Worm (Caenorhabditis elegans) whole organism, mixed stage, embryonic: ENCODE data around the gene idpc-3.

ENCODE experiments used
- M03D4.4 ChIP-seq: sonication (generic microtip); optimal IDR thresholded peaks from 2 replicates; lab custom pipeline; 2017; ENCODE audit warnings: mild to moderate bottlenecking, missing genetic modification characterization, missing compliant biosample characterization
- blmp-1 ChIP-seq: fragments of 150-350 bp; optimal IDR thresholded peaks from 2 replicates; lab custom pipeline; 2014; ENCODE audit warnings: missing biosample characterization, missing genetic modification characterization
- ceh-39 ChIP-seq: fragments of 150-350 bp; optimal IDR thresholded peaks from 2 replicates; lab custom pipeline; 2014; ENCODE audit warnings: missing biosample characterization, missing genetic modification characterization
- ceh-43 ChIP-seq: fragments of 200-800 bp; sonication (Bioruptor generic); optimal IDR thresholded peaks from 2 replicates; lab custom pipeline; 2018; ENCODE audit warnings: mild to moderate bottlenecking, missing genetic modification characterization, moderate library complexity, missing compliant biosample characterization
- ceh-83 ChIP-seq: fragments of 200-800 bp; sonication (Bioruptor generic); optimal IDR thresholded peaks from 2 replicates; lab custom pipeline; 2018; ENCODE audit warnings: mild to moderate bottlenecking, missing genetic modification characterization, missing compliant biosample characterization
- ces-1 ChIP-seq: fragments of 150-350 bp; optimal IDR thresholded peaks from 2 replicates; lab custom pipeline; 2014; ENCODE audit warnings: missing biosample characterization, missing genetic modification reagents, missing genetic modification characterization
- cnd-1 ChIP-seq: fragments of 200-800 bp; sonication (Bioruptor generic); optimal IDR thresholded peaks from 2 replicates; lab custom pipeline; 2018; ENCODE audit warnings: mild to moderate bottlenecking, missing genetic modification characterization, missing compliant biosample characterization
- drap-1 ChIP-seq: fragments of 200-800 bp; sonication (Bioruptor generic); optimal IDR thresholded peaks from 3 replicates; lab custom pipeline; 2018; ENCODE audit warnings: mild to moderate bottlenecking, missing genetic modification characterization, missing compliant biosample characterization
- elt-1 ChIP-seq: sonication (generic microtip); optimal IDR thresholded peaks from 2 replicates; lab custom pipeline; 2017; ENCODE audit warnings: missing genetic modification characterization, mild to moderate bottlenecking, missing compliant biosample characterization, antibody characterized with exemption, moderate library complexity, borderline replicate concordance; ENCODE audit not compliant: insufficient read depth
- elt-3 ChIP-seq: fragments of 150-350 bp; optimal IDR thresholded peaks from 2 replicates; lab custom pipeline; 2014; ENCODE audit warnings: missing biosample characterization, missing genetic modification characterization
- ham-2 ChIP-seq: fragments of 200-800 bp; sonication (Bioruptor generic); optimal IDR thresholded peaks from 2 replicates; lab custom pipeline; 2018; ENCODE audit warnings: mild to moderate bottlenecking, missing genetic modification characterization, missing compliant biosample characterization
- hlh-1 ChIP-seq: fragments of 150-350 bp; optimal IDR thresholded peaks from 2 replicates; lab custom pipeline; 2014; ENCODE audit warnings: missing biosample characterization, missing genetic modification reagents, missing genetic modification characterization
- lin-32 ChIP-seq: fragments of 200-800 bp; sonication (Bioruptor generic); optimal IDR thresholded peaks from 2 replicates; lab custom pipeline; 2018; ENCODE audit warnings: mild to moderate bottlenecking, missing genetic modification characterization, missing compliant biosample characterization
- lsy-2 ChIP-seq: fragments of 150-350 bp; optimal IDR thresholded peaks from 2 replicates; lab custom pipeline; 2014; ENCODE audit warnings: missing biosample characterization, missing genetic modification characterization
- mab-5 ChIP-seq: fragments of 150-350 bp; optimal IDR thresholded peaks from 2 replicates; lab custom pipeline; 2014; ENCODE audit warnings: missing biosample characterization, missing genetic modification characterization
- mep-1 ChIP-seq: fragments of 150-350 bp; optimal IDR thresholded peaks from 2 replicates; lab custom pipeline; 2017; ENCODE audit warnings: missing biosample characterization, missing genetic modification reagents, missing genetic modification characterization, inconsistent platforms
- mls-2 ChIP-seq: sonication (generic microtip); optimal IDR thresholded peaks from 2 replicates; lab custom pipeline; 2016; ENCODE audit warnings: mild to moderate bottlenecking, missing genetic modification characterization, moderate library complexity, missing compliant biosample characterization
- nhr-12 ChIP-seq: fragments of 150-350 bp; optimal IDR thresholded peaks from 2 replicates; lab custom pipeline; 2014; ENCODE audit warnings: missing biosample characterization, missing genetic modification characterization
- nhr-2 ChIP-seq: fragments of 150-350 bp; optimal IDR thresholded peaks from 2 replicates; lab custom pipeline; 2014; ENCODE audit warnings: missing biosample characterization, missing genetic modification characterization
- nhr-237 ChIP-seq: fragments of 150-350 bp; optimal IDR thresholded peaks from 2 replicates; lab custom pipeline; 2014; ENCODE audit warnings: missing biosample characterization, missing genetic modification characterization
- nhr-28 ChIP-seq: fragments of 150-350 bp; optimal IDR thresholded peaks from 2 replicates; lab custom pipeline; 2014; ENCODE audit warnings: missing biosample characterization, missing genetic modification characterization
- nhr-76 ChIP-seq: sonication (generic microtip); optimal IDR thresholded peaks from 2 replicates; lab custom pipeline; 2017; ENCODE audit warnings: missing biosample characterization, missing genetic modification characterization
- pha-4 ChIP-seq: fragments of 150-350 bp; optimal IDR thresholded peaks from 2 replicates; lab custom pipeline; 2018; ENCODE audit warnings: missing biosample characterization, missing genetic modification reagents, missing genetic modification characterization
- sem-2 ChIP-seq: fragments of 200-800 bp; sonication (Bioruptor generic); optimal IDR thresholded peaks from 2 replicates; lab custom pipeline; 2018; ENCODE audit warnings: mild to moderate bottlenecking, missing genetic modification characterization, missing compliant biosample characterization
- snpc-4 ChIP-seq: fragments of 150-350 bp; optimal IDR thresholded peaks from 2 replicates; lab custom pipeline; 2014; ENCODE audit warnings: missing biosample characterization, missing genetic modification characterization
- unc-120 ChIP-seq: sonication (generic microtip); optimal IDR thresholded peaks from 2 replicates; lab custom pipeline; 2017; ENCODE audit warnings: missing genetic modification characterization, missing compliant biosample characterization; ENCODE audit not compliant: poor library complexity, severe bottlenecking
- unc-39 ChIP-seq: fragments of 150-350 bp; optimal IDR thresholded peaks from 2 replicates; lab custom pipeline; 2014; ENCODE audit warnings: missing biosample characterization, missing genetic modification characterization
- unc-62 ChIP-seq: fragments of 150-350 bp; optimal IDR thresholded peaks from 2 replicates; lab custom pipeline; 2014; ENCODE audit warnings: missing biosample characterization, missing genetic modification reagents, missing genetic modification characterization
- ztf-11 ChIP-seq: fragments of 150-350 bp; optimal IDR thresholded peaks from 2 replicates; lab custom pipeline; 2014; ENCODE audit warnings: missing biosample characterization, missing genetic modification characterization

idpc-3 gene

DNA sequence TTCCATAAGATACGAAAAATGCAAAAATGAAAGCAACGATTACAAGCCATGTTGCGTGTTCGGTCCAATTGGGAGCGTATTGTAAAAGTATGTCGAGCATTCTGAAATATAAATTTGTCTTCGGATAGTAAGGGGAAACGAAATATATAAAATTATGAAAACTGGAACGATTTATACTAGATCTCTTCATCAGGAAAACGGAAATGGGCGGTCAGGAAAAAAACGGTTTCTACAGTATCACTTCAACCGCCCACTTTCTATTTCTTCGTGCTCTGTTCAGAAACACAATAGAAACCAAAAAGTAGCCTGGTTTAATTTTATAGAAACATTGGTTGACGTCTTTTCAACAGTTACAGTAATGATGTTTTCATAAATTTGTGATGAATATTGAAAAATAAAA lies 32.5 kb upstream of the idpc-3 start, which contains the start of gene pitr-4:
pitr-4 (minus strand) TSS at position 101 of the 400 bp plus-strand sequence.
- no peak for TF ChIP-seq pha-4 (tag; lab: Kevin White, UChicago)
- TF ChIP-seq nhr-12 (tag; lab: Kevin White, UChicago) = no peak
- no peak for TF ChIP-seq blmp-1 (tag; lab: Kevin White, UChicago)
- no peak for TF ChIP-seq elt-3 (tag; lab: Kevin White, UChicago)
- no peak for TF ChIP-seq mep-1

DNA sequence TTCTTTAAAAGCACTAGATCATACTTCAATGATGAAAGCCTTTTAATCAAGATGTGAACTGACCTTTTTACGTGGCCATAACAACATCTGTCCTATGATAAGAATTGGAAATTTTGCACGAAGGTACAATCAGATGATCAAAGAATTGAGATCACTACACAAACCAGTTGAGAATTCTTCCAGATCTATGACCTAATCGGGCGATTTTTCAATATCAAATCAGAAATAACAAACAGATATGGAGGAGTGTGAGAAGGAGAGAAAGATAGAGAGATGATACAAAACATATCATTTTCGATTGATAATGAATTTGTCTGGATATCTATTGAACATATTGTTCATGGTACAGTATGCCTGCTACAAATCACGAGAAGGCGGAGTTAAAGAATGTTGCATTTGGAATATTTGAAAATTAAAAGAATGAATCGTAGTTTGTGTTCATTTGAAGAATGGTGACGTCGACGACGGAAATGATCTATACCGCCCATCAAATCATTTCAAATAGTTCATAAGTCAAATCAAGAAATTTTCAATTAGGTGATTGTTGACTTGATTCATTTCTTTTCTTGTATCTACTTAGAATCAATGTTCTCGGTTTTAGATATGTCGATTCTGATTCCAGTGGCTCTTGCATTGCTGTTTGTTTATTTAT lies 25.3 kb upstream of the idpc-3 start, which contains the start of gene cyp-29A4:
cyp-29A4 (plus strand) TSS at position 602 of the 652 bp plus-strand sequence.
- TF ChIP-seq ztf-11 (tag; lab: Kevin White, UChicago) (no peak), mab-5 (tag; lab: Kevin White, UChicago) (no peak)

DNA sequence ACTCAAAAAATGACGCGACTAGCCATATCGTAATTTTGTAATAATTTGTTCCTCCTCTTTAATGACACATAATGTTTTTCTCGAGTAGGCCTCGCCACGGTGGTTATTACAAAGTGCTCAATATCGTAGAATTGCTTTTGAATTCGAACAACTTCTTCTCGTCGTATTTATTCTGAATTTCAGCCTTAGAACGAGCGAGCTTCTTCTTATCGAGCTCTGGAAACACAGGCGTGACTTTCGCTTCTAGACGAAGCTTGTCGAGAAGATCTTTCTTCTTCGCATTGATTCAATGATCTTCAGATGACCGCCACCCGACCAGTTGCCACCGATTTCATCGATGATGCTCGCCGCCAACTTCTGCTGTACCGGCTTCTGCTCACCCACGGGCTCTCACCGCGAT lies 22.3 kb upstream of the idpc-3 start, which contains the start of gene T06E4.21:
T06E4.21 (plus strand) TSS at position 301 of the 400 bp plus-strand sequence.
- no peak for TF ChIP-seq unc-120 (tag; lab: Kevin White, UChicago)
- no peak for TF ChIP-seq cnd-1 (tag; lab: Kevin White, UChicago)
- TF ChIP-seq nhr-28 (tag; lab: Kevin White, UChicago) = no peak
- TF ChIP-seq hlh-1 = no peak
- no peak for TF ChIP-seq pha-4 (tag; lab: Kevin White, UChicago)
- TF ChIP-seq unc-39 (tag; lab: Kevin White, UChicago) = no peak
- no peak for TF ChIP-seq lsy-2 (tag; lab: Kevin White, UChicago)
- no peak for TF ChIP-seq snpc-4 (tag; lab: Kevin White, UChicago)
- no peak for TF ChIP-seq lin-32 (GFP tag; lab: Kevin White, UChicago)
- no peak for TF ChIP-seq ceh-43 (GFP tag; lab: Kevin White, UChicago)
- TF ChIP-seq sem-2 (GFP tag; lab: Kevin White, UChicago) = no peak
- TF ChIP-seq drap-1 (GFP tag; lab: Kevin White, UChicago) = no peak
- TF ChIP-seq elt-1 (tag; lab: Kevin White, UChicago) = no peak

DNA sequence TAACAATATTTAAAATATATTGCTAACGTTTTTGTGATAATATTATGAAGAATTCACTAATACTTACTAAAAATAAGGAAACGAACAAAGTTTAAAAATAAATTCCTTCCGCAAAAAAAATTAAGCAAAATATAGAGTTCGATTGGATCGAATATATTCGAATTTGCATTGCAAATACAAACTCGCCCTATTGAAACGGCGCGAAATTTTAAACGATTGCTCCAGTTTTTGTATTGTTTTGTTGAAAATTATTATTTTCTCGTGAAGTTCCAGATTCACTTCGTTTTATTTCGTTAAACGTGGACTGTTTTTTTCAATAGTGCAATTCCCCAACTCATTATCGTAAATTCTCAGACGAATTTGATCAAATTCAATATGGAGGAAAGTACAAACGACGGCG lies 16.5 kb upstream of the idpc-3 start, which contains the start of the genes atl-1 and hcp-2:
atl-1 (minus strand) TSS at position 89 of the 400 bp plus-strand sequence.
hcp-2 (plus strand) TSS at position 353 of the 400 bp plus-strand sequence.
- TF ChIP-seq elt-1 (tag; lab: Kevin White, UChicago) = no peak
- TF ChIP-seq mls-2 (tag; lab: Kevin White, UChicago) = no peak
- no peak for TF ChIP-seq nhr-2 (tag; lab: Kevin White, UChicago)
- TF ChIP-seq ceh-83 (GFP tag; lab: Kevin White, UChicago) = no peak
- TF ChIP-seq mab-5 (tag; lab: Kevin White, UChicago) = no peak
- TF ChIP-seq ham-2 (GFP tag; lab: Kevin White, UChicago) = no peak
- no peak for TF ChIP-seq ztf-11 (tag; lab: Kevin White, UChicago)
- no peak for TF ChIP-seq ceh-39 (tag; lab: Kevin White, UChicago)

DNA sequence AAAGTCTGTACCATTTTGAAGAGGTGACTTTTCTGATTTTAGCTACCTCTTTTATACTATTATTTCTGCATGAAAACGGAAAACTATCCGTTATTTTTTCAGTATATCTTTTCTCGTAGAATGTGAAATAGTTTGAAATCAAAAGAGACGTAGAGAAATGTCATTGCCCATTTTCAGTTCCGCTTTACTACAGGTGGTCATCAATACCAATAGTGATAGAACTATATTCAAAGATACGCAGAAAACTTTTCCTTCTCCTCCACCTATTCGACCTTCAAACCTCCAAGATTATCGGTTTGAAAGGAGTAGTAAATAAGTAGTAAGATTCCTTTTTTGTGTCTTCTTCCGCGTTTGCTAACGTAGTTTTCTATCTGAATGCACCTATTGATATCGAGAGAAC lies 4.3 kb upstream of the idpc-3 start, which contains the start of gene col-147:
col-147 (minus strand) TSS at position 26 of the 400 bp plus-strand sequence.
- TF ChIP-seq mls-2 (tag; lab: Kevin White, UChicago) (no peak), lsy-2 (tag; lab: Kevin White, UChicago) (no peak), elt-1 (tag; lab: Kevin White, UChicago) (no peak)

DNA sequence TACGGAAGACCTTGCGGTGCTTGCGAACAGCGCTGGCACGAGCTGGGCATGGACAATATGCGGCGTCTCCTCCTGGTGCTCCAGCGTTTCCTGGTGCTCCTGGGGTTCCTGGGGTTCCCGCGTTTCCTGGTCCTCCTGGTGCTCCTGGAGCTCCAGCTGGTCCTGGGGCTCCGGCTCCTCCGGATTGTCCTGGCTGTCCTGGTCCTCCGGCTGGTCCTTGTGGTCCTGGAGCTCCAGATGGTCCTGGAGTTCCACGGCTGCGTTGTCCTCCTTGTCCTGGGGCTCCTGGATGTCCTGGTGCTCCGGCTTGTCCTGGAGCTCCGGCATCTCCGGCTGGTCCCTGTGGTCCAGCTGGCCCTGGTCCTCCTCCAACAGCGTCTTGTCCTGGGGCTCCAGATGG lies 3.3 kb upstream of the idpc-3 start:
- TF ChIP-seq nhr-76 (tag; lab: Kevin White, UChicago) = no peak
- TF ChIP-seq ces-1 (GFP tag; lab: Kevin White, UChicago) = no peak
- TF ChIP-seq drap-1 (GFP tag; lab: Kevin White, UChicago) = no peak
- TF ChIP-seq cnd-1 (tag; lab: Kevin White, UChicago) = no peak
- TF ChIP-seq sem-2 (GFP tag; lab: Kevin White, UChicago) = no peak
- TF ChIP-seq nhr-237 (tag; lab: Kevin White, UChicago) = no peak
- no peak for TF ChIP-seq pha-4 (tag; lab: Kevin White, UChicago)
- no peak for TF ChIP-seq nhr-2 (tag; lab: Kevin White, UChicago)
- no peak for TF ChIP-seq unc-120 (tag; lab: Kevin White, UChicago)
- no peak for TF ChIP-seq unc-62 (GFP tag; lab: Kevin White, UChicago)
- no peak for TF ChIP-seq M03D4.4 (tag; lab: Kevin White, UChicago)
- TF ChIP-seq elt-1 (tag; lab: Kevin White, UChicago) = no peak
- no peak for TF ChIP-seq unc-39 (tag; lab: Kevin White, UChicago)
- TF ChIP-seq nhr-28 (tag; lab: Kevin White, UChicago) = no peak
- TF ChIP-seq ceh-39 (tag; lab: Kevin White, UChicago) = no peak
- TF ChIP-seq elt-3 (tag; lab: Kevin White, UChicago) = no peak
- TF ChIP-seq mls-2 (tag; lab: Kevin White, UChicago) = no peak
